Worm (Caenorhabditis elegans) whole organism, mixed stage, embryonic: ENCODE measurements around the gene sox-2.

Experiments used
- M03D4.4 ChIP-seq: sonication (generic microtip); optimal IDR thresholded peaks from 2 replicates; lab custom pipeline; 2017; ENCODE audit warnings: mild to moderate bottlenecking, missing genetic modification characterization, missing compliant biosample characterization
- blmp-1 ChIP-seq: fragments of 150-350 bp; optimal IDR thresholded peaks from 2 replicates; lab custom pipeline; 2014; ENCODE audit warnings: missing biosample characterization, missing genetic modification characterization
- elt-1 ChIP-seq: sonication (generic microtip); optimal IDR thresholded peaks from 2 replicates; lab custom pipeline; 2017; ENCODE audit warnings: missing genetic modification characterization, mild to moderate bottlenecking, missing compliant biosample characterization, antibody characterized with exemption, moderate library complexity, borderline replicate concordance; ENCODE audit not compliant: insufficient read depth
- elt-3 ChIP-seq: fragments of 150-350 bp; optimal IDR thresholded peaks from 2 replicates; lab custom pipeline; 2014; ENCODE audit warnings: missing biosample characterization, missing genetic modification characterization
- lin-13 ChIP-seq: fragments of 150-350 bp; optimal IDR thresholded peaks from 2 replicates; lab custom pipeline; 2014; ENCODE audit warnings: missing biosample characterization, missing genetic modification characterization
- lsy-2 ChIP-seq: fragments of 150-350 bp; optimal IDR thresholded peaks from 2 replicates; lab custom pipeline; 2014; ENCODE audit warnings: missing biosample characterization, missing genetic modification characterization
- mab-5 ChIP-seq: fragments of 150-350 bp; optimal IDR thresholded peaks from 2 replicates; lab custom pipeline; 2014; ENCODE audit warnings: missing biosample characterization, missing genetic modification characterization
- nhr-12 ChIP-seq: fragments of 150-350 bp; optimal IDR thresholded peaks from 2 replicates; lab custom pipeline; 2014; ENCODE audit warnings: missing biosample characterization, missing genetic modification characterization
- nhr-237 ChIP-seq: fragments of 150-350 bp; optimal IDR thresholded peaks from 2 replicates; lab custom pipeline; 2014; ENCODE audit warnings: missing biosample characterization, missing genetic modification characterization
- nhr-28 ChIP-seq: fragments of 150-350 bp; optimal IDR thresholded peaks from 2 replicates; lab custom pipeline; 2014; ENCODE audit warnings: missing biosample characterization, missing genetic modification characterization
- pha-4 ChIP-seq: fragments of 150-350 bp; optimal IDR thresholded peaks from 2 replicates; lab custom pipeline; 2018; ENCODE audit warnings: missing biosample characterization, missing genetic modification reagents, missing genetic modification characterization
- unc-39 ChIP-seq: fragments of 150-350 bp; optimal IDR thresholded peaks from 2 replicates; lab custom pipeline; 2014; ENCODE audit warnings: missing biosample characterization, missing genetic modification characterization
- zip-8 ChIP-seq: fragments of 150-350 bp; optimal IDR thresholded peaks from 2 replicates; lab custom pipeline; 2014; ENCODE audit warnings: missing biosample characterization, missing genetic modification characterization
- ztf-11 ChIP-seq: fragments of 150-350 bp; optimal IDR thresholded peaks from 2 replicates; lab custom pipeline; 2014; ENCODE audit warnings: missing biosample characterization, missing genetic modification characterization

- TF ChIP-seq lsy-2 (no peak), nhr-12 (tag; lab: Kevin White, UChicago) (no peak), nhr-237 (tag; lab: Kevin White, UChicago) (no peak), pha-4 (no peak), mab-5 (tag; lab: Kevin White, UChicago) (no peak), lin-13 (tag; lab: Kevin White, UChicago) (no peak), nhr-28 (tag; lab: Kevin White, UChicago) (no peak), ztf-11 (tag; lab: Kevin White, UChicago) (no peak), unc-39 (tag; lab: Kevin White, UChicago) (no peak), zip-8 (tag; lab: Kevin White, UChicago) (no peak), elt-3 (tag; lab: Kevin White, UChicago) (no peak), M03D4.4 (tag; lab: Kevin White, UChicago) (no peak), blmp-1 (tag; lab: Kevin White, UChicago) (no peak), elt-1 (no peak)
Observed at ce11 chrX:7445734-7446133, 17.8 kb downstream of the sox-2 start.
